Fruit fly (Drosophila melanogaster) whole organism, embryonic: Measurements from ENCODE around the gene CG13896.

ENCODE experiments used
- CG1024 ChIP-seq: fragments of 200-800 bp; sonication (Bioruptor generic); IDR thresholded peaks from 2 replicates; pipeline ENCODE4 v1.3.6; 2022; ENCODE audit warnings: missing biosample characterization, missing genetic modification characterization
- CG10267 ChIP-seq: fragments of 200-800 bp; sonication (Bioruptor generic); optimal IDR thresholded peaks from 2 replicates; lab custom pipeline; 2018; ENCODE audit warnings: missing biosample characterization, mild to moderate bottlenecking, missing genetic modification characterization, moderate library complexity
- CG12071 ChIP-seq: fragments of 200-800 bp; sonication (Bioruptor generic); optimal IDR thresholded peaks from 3 replicates; lab custom pipeline; 2018; ENCODE audit warnings: missing biosample characterization, mild to moderate bottlenecking, missing genetic modification characterization
- CG13894 ChIP-seq: fragments of 200-800 bp; sonication (Bioruptor generic); optimal IDR thresholded peaks from 3 replicates; lab custom pipeline; 2018; ENCODE audit warnings: missing biosample characterization, mild to moderate bottlenecking, missing genetic modification characterization, moderate library complexity
- CG15514 ChIP-seq: fragments of 200-800 bp; sonication (Bioruptor generic); optimal IDR thresholded peaks from 3 replicates; lab custom pipeline; 2017; ENCODE audit warnings: missing biosample characterization, missing genetic modification characterization, mild to moderate bottlenecking, moderate library complexity, missing genetic modification reagents
- CG15696 ChIP-seq: fragments of 200-800 bp; sonication (Bioruptor generic); optimal IDR thresholded peaks from 2 replicates; lab custom pipeline; 2019; ENCODE audit warnings: missing biosample characterization, mild to moderate bottlenecking, missing genetic modification characterization, moderate library complexity
- CG1603 ChIP-seq: fragments of 200-800 bp; sonication (Bioruptor generic); optimal IDR thresholded peaks from 2 replicates; lab custom pipeline; 2019; ENCODE audit warnings: missing biosample characterization, mild to moderate bottlenecking, missing genetic modification characterization, moderate library complexity
- CG17359 ChIP-seq: fragments of 200-800 bp; sonication (Bioruptor generic); optimal IDR thresholded peaks from 3 replicates; lab custom pipeline; 2018; ENCODE audit warnings: missing biosample characterization, mild to moderate bottlenecking, missing genetic modification characterization, moderate library complexity
- CG17612 ChIP-seq: fragments of 200-800 bp; sonication (Bioruptor generic); IDR thresholded peaks from 2 replicates; pipeline ENCODE4 v1.3.6; 2022; ENCODE audit warnings: missing biosample characterization, missing genetic modification characterization
- CG18599 ChIP-seq: fragments of 200-800 bp; sonication (Bioruptor generic); optimal IDR thresholded peaks from 3 replicates; lab custom pipeline; 2017; ENCODE audit warnings: missing biosample characterization, missing genetic modification characterization, mild to moderate bottlenecking, moderate library complexity, missing genetic modification reagents
- CG30431 ChIP-seq: fragments of 200-800 bp; sonication (Bioruptor generic); optimal IDR thresholded peaks from 2 replicates; lab custom pipeline; 2017; ENCODE audit warnings: missing biosample characterization, missing genetic modification characterization
- CG31441 ChIP-seq: fragments of 200-800 bp; sonication (Bioruptor generic); IDR thresholded peaks from 2 replicates; pipeline ENCODE4 v1.3.6; 2022; ENCODE audit warnings: missing biosample characterization, missing genetic modification characterization
- CG3163 ChIP-seq: fragments of 200-800 bp; sonication (Bioruptor generic); optimal IDR thresholded peaks from 3 replicates; lab custom pipeline; 2016; ENCODE audit warnings: missing biosample characterization, missing genetic modification characterization
- CG32772 ChIP-seq: fragments of 200-800 bp; sonication (Bioruptor generic); IDR thresholded peaks from 2 replicates; pipeline ENCODE4 v1.3.6; 2022; ENCODE audit warnings: missing biosample characterization, missing genetic modification characterization
- CG4360 ChIP-seq: fragments of 200-800 bp; sonication (Bioruptor generic); IDR thresholded peaks from 2 replicates; pipeline ENCODE4 v1.3.6; 2022; ENCODE audit warnings: missing biosample characterization, missing genetic modification characterization
- CG4404 ChIP-seq: fragments of 200-800 bp; sonication (Bioruptor generic); IDR thresholded peaks from 2 replicates; pipeline ENCODE4 v1.3.6; 2022; ENCODE audit warnings: missing biosample characterization, missing genetic modification characterization
- CG4617 ChIP-seq: fragments of 200-800 bp; sonication (Bioruptor generic); optimal IDR thresholded peaks from 3 replicates; lab custom pipeline; 2016; ENCODE audit warnings: missing biosample characterization, missing genetic modification characterization, borderline replicate concordance
- CG6272 ChIP-seq: fragments of 200-800 bp; sonication (Bioruptor generic); IDR thresholded peaks from 2 replicates; pipeline ENCODE4 v1.3.6; 2022; ENCODE audit warnings: missing biosample characterization, missing genetic modification characterization
- CG6791 ChIP-seq: fragments of 200-800 bp; sonication (Bioruptor generic); IDR thresholded peaks from 3 replicates; pipeline ENCODE4 v1.3.6; 2022; ENCODE audit warnings: missing biosample characterization, missing genetic modification characterization; ENCODE audit not compliant: partially characterized antibody
- CG7271 ChIP-seq: fragments of 200-800 bp; sonication (Bioruptor generic); optimal IDR thresholded peaks from 2 replicates; lab custom pipeline; 2018; ENCODE audit warnings: missing biosample characterization, mild to moderate bottlenecking, missing genetic modification characterization, moderate library complexity
- CG8290 ChIP-seq, 3 experiments: fragments of 200-800 bp; sonication (Bioruptor generic); optimal IDR thresholded peaks; 2 replicates each; lab custom pipeline; 2016 to 2019; ENCODE audit warnings: missing biosample characterization in 3 of 3, missing genetic modification characterization in 3 of 3, mild to moderate bottlenecking in 2 of 3, moderate library complexity in 1 of 3
- CG9727 ChIP-seq: fragments of 200-800 bp; sonication (Bioruptor generic); optimal IDR thresholded peaks from 3 replicates; lab custom pipeline; 2017; ENCODE audit warnings: missing biosample characterization, mild to moderate bottlenecking, missing genetic modification characterization
- CkIIα-i1 ChIP-seq: fragments of 200-800 bp; sonication (Bioruptor generic); IDR thresholded peaks from 2 replicates; pipeline ENCODE4 v1.3.6; 2022; ENCODE audit warnings: missing biosample characterization, missing genetic modification characterization
- CoRest ChIP-seq: fragments of 200-800 bp; sonication (Bioruptor generic); optimal IDR thresholded peaks from 3 replicates; lab custom pipeline; 2018; ENCODE audit warnings: missing biosample characterization, mild to moderate bottlenecking, missing genetic modification characterization, moderate library complexity
- D19A ChIP-seq: fragments of 200-800 bp; optimal IDR thresholded peaks from 3 replicates; lab custom pipeline; 2019; ENCODE audit warnings: missing biosample characterization, mild to moderate bottlenecking, missing genetic modification characterization, moderate library complexity
- Ets97D ChIP-seq: fragments of 200-800 bp; sonication (Bioruptor generic); optimal IDR thresholded peaks from 3 replicates; lab custom pipeline; 2016; ENCODE audit warnings: missing biosample characterization, missing genetic modification characterization
- HLH4C ChIP-seq: fragments of 200-800 bp; sonication (Bioruptor generic); IDR thresholded peaks from 3 replicates; pipeline ENCODE4 v1.3.6; 2022; ENCODE audit warnings: missing biosample characterization, missing genetic modification characterization; ENCODE audit not compliant: partially characterized antibody
- HLHmδ ChIP-seq: fragments of 200-800 bp; sonication (Bioruptor generic); optimal IDR thresholded peaks from 2 replicates; lab custom pipeline; 2018; ENCODE audit warnings: missing biosample characterization, mild to moderate bottlenecking, missing genetic modification characterization, moderate library complexity
- Mad ChIP-seq: fragments of 200-800 bp; sonication (Bioruptor generic); optimal IDR thresholded peaks from 2 replicates; lab custom pipeline; 2016; ENCODE audit warnings: missing biosample characterization, missing genetic modification characterization
- Mes4 ChIP-seq: fragments of 200-800 bp; sonication (Bioruptor generic); optimal IDR thresholded peaks from 2 replicates; lab custom pipeline; 2016; ENCODE audit warnings: missing biosample characterization, missing genetic modification characterization
- NC2α ChIP-seq: fragments of 200-800 bp; sonication (Bioruptor generic); optimal IDR thresholded peaks from 2 replicates; lab custom pipeline; 2016; ENCODE audit warnings: missing biosample characterization, missing genetic modification characterization
- Nf-YC ChIP-seq: fragments of 200-800 bp; optimal IDR thresholded peaks from 3 replicates; lab custom pipeline; 2019; ENCODE audit warnings: missing biosample characterization, mild to moderate bottlenecking, missing genetic modification characterization, moderate library complexity
- Optix ChIP-seq: fragments of 200-800 bp; sonication (Bioruptor generic); IDR thresholded peaks from 3 replicates; pipeline ENCODE4 v1.3.6; 2022; ENCODE audit warnings: missing biosample characterization, missing genetic modification characterization
- Scr ChIP-seq: fragments of 200-800 bp; sonication (Bioruptor generic); IDR thresholded peaks from 2 replicates; pipeline ENCODE4 v1.3.6; 2022; ENCODE audit warnings: missing biosample characterization, missing genetic modification characterization; ENCODE audit not compliant: partially characterized antibody
- ab ChIP-seq: fragments of 200-800 bp; sonication (Bioruptor generic); optimal IDR thresholded peaks from 2 replicates; lab custom pipeline; 2016; ENCODE audit warnings: missing biosample characterization, missing genetic modification characterization
- aop ChIP-seq: fragments of 200-800 bp; sonication (Bioruptor generic); IDR thresholded peaks from 2 replicates; pipeline ENCODE4 v1.3.6; 2022; ENCODE audit warnings: missing biosample characterization, missing genetic modification characterization
- chinmo ChIP-seq: fragments of 200-800 bp; sonication (Bioruptor generic); IDR thresholded peaks from 4 replicates; pipeline ENCODE4 v1.3.6; 2022; ENCODE audit warnings: missing biosample characterization, missing genetic modification characterization; ENCODE audit not compliant: partially characterized antibody
- croc ChIP-seq: fragments of 200-800 bp; sonication (Bioruptor generic); conservative IDR thresholded peaks from 3 replicates; pipeline ENCODE4 v1.3.6; 2022; ENCODE audit warnings: missing biosample characterization, missing genetic modification characterization
- crp ChIP-seq, 2 experiments: fragments of 200-800 bp; sonication (Bioruptor generic); optimal IDR thresholded peaks; 2 replicates in 1 of 2; 3 replicates in 1 of 2; lab custom pipeline; 2017; ENCODE audit warnings: missing biosample characterization in 2 of 2, missing genetic modification characterization in 2 of 2, mild to moderate bottlenecking in 1 of 2, moderate library complexity in 1 of 2
- dan ChIP-seq: fragments of 200-800 bp; sonication (Bioruptor generic); IDR thresholded peaks from 2 replicates; pipeline ENCODE4 v1.3.6; 2022; ENCODE audit warnings: missing biosample characterization, missing genetic modification characterization
- disco-r ChIP-seq: fragments of 200-800 bp; sonication (Bioruptor generic); optimal IDR thresholded peaks from 2 replicates; lab custom pipeline; 2016; ENCODE audit warnings: missing biosample characterization, missing genetic modification characterization
- fru ChIP-seq: fragments of >200 bp; optimal IDR thresholded peaks from 2 replicates; lab custom pipeline; 2017
- gro ChIP-seq: fragments of 200-800 bp; sonication (Bioruptor generic); optimal IDR thresholded peaks from 2 replicates; lab custom pipeline; 2016; ENCODE audit warnings: missing biosample characterization, missing genetic modification characterization
- lbe ChIP-seq: fragments of 200-800 bp; sonication (Bioruptor generic); optimal IDR thresholded peaks from 2 replicates; lab custom pipeline; 2016; ENCODE audit warnings: missing biosample characterization, mild to moderate bottlenecking, missing genetic modification characterization
- odd ChIP-seq: fragments of 200-800 bp; sonication (Bioruptor generic); optimal IDR thresholded peaks from 2 replicates; lab custom pipeline; 2017; ENCODE audit warnings: missing biosample characterization, mild to moderate bottlenecking, missing genetic modification characterization
- sd ChIP-seq: fragments of 200-800 bp; sonication (Bioruptor generic); optimal IDR thresholded peaks from 3 replicates; lab custom pipeline; 2018; ENCODE audit warnings: missing biosample characterization, mild to moderate bottlenecking, missing genetic modification characterization, moderate library complexity
- sens ChIP-seq: fragments of 200-800 bp; sonication (Bioruptor generic); peaks from one replicate; lab custom pipeline; 2016; ENCODE audit warnings: missing biosample characterization, missing genetic modification characterization
- sima ChIP-seq: fragments of 200-800 bp; sonication (Bioruptor generic); optimal IDR thresholded peaks from 2 replicates; lab custom pipeline; 2016; ENCODE audit warnings: missing biosample characterization, missing genetic modification characterization
- sug ChIP-seq: fragments of 200-800 bp; optimal IDR thresholded peaks from 2 replicates; lab custom pipeline; 2019; ENCODE audit warnings: missing biosample characterization, mild to moderate bottlenecking, missing genetic modification characterization, moderate library complexity
- tgo ChIP-seq: fragments of 200-800 bp; sonication (Bioruptor generic); IDR thresholded peaks from 3 replicates; pipeline ENCODE4 v1.3.6; 2022; ENCODE audit warnings: missing biosample characterization, missing genetic modification characterization
- unc-4 ChIP-seq: fragments of 200-800 bp; sonication (Bioruptor generic); IDR thresholded peaks from 2 replicates; pipeline ENCODE4 v1.3.6; 2022; ENCODE audit warnings: missing biosample characterization, missing genetic modification characterization; ENCODE audit not compliant: partially characterized antibody

Gene CG13896

dm6 chr3L:695510-695909 lies 16.1 kb downstream of the CG13896 start (continued):
- no peak for TF ChIP-seq CkIIα-i1 (GFP tag; lab: Robert Waterston, UW)
- TF ChIP-seq Optix = no peak
- TF ChIP-seq ab (GFP tag; lab: Kevin White, UChicago) = no peak
- no peak for TF ChIP-seq chinmo (GFP tag; lab: Robert Waterston, UW)
- TF ChIP-seq HLHmδ (GFP tag; lab: Kevin White, UChicago) = no peak
- no peak for TF ChIP-seq lbe (GFP tag; lab: Kevin White, UChicago)
- no peak for TF ChIP-seq sens
- TF ChIP-seq CG32772 = no peak
- no peak for TF ChIP-seq dan (GFP tag; lab: Robert Waterston, UW)
- no peak for TF ChIP-seq CG10267
- no peak for TF ChIP-seq CG6272
- no peak for TF ChIP-seq CG3163 (GFP tag; lab: Kevin White, UChicago)
- TF ChIP-seq CG12071 = no peak
- no peak for TF ChIP-seq fru (lab: Kevin White, UChicago)
- no peak for TF ChIP-seq Mes4 (GFP tag; lab: Kevin White, UChicago)
- TF ChIP-seq croc (GFP tag; lab: Robert Waterston, UW) = no peak
- no peak for TF ChIP-seq tgo (GFP tag; lab: Robert Waterston, UW)
- TF ChIP-seq CG30431 (GFP tag; lab: Kevin White, UChicago) = no peak
- no peak for TF ChIP-seq gro (GFP tag; lab: Kevin White, UChicago)
- TF ChIP-seq D19A = no peak
- TF ChIP-seq CG15696 (tag; lab: Kevin White, UChicago) = no peak
- TF ChIP-seq CG17612 = no peak
- peak; percentile 54; the same call in 1 of the 3 replicates for TF ChIP-seq CG6791
- no peak for TF ChIP-seq disco-r (GFP tag; lab: Kevin White, UChicago)
- TF ChIP-seq sima (GFP tag; lab: Kevin White, UChicago) = no peak
- TF ChIP-seq HLH4C (GFP tag; lab: Robert Waterston, UW) = no peak

DNA sequence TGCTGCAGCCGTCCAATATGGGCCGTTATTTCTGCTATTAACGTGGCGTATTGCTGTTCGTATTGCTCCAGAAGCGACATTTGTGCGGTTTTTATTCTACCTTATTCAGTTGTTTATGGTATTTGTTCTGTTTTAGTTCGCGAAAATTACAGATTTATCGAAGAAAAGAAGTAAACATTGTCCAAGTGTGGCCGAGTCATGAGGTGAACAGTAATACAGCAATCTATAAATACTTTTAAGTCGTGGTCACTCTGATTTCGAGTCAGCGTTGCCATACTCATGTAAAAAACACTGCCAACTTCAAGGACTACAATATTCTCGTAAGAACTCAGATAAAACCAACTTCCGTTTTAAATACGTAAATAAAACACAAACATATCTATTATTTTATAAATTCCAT lies 19.0 kb downstream of the CG13896 start, which contains the start of gene Vti1a:
Vti1a (minus strand) TSS at position 221 of the 400 bp plus-strand sequence.
- TF ChIP-seq CG13894 (tag; lab: Kevin White, UChicago) (peak; percentile 86), odd (GFP tag; lab: Kevin White, UChicago) (no peak), aop (GFP tag; lab: Robert Waterston, UW) (no peak), CG4617 (GFP tag; lab: Kevin White, UChicago) (peak; percentile 62), sug (tag; lab: Kevin White, UChicago) (peak; percentile 11), sd (no peak), CG10267 (peak; percentile 38), unc-4 (GFP tag; lab: Robert Waterston, UW) (0 out of 2 replicates have a peak, but pooled peaks have one; percentile 46), CG31441 (GFP tag; lab: Robert Waterston, UW) (no peak), Mad (no peak), CG4404 (GFP tag; lab: Robert Waterston, UW) (no peak), CG4360 (GFP tag; lab: Robert Waterston, UW) (0 out of 2 replicates have a peak, but pooled peaks have one; percentile 23), CG18599 (GFP tag; lab: Kevin White, UChicago) (no peak), Ets97D (peak; percentile 59), CG8290 (GFP tag; optimal IDR thresholded peaks at IDR 0.05; lab: Kevin White, UChicago) (peak; percentile 58), CG8290 (tag; optimal IDR thresholded peaks at IDR 0.05; lab: Kevin White, UChicago) (peak in 1 of 2 experiments; percentile 43), CG1024 (GFP tag; lab: Robert Waterston, UW) (no peak), crp (GFP tag; optimal IDR thresholded peaks at IDR 0.05; lab: Kevin White, UChicago) (peak in 1 of 2 experiments; percentile 62), CG17359 (peak; percentile 7), NC2α (GFP tag; lab: Kevin White, UChicago) (no peak), CoRest (tag; lab: Kevin White, UChicago) (peak; percentile 19), CG9727 (GFP tag; lab: Kevin White, UChicago) (no peak), CG15514 (GFP tag; lab: Kevin White, UChicago) (peak; percentile 78), CG7271 (no peak), Nf-YC (tag; lab: Kevin White, UChicago) (peak; percentile 12), Scr (GFP tag; lab: Robert Waterston, UW) (peak; percentile 33; the same call in 1 of the 2 replicates), CG1603 (tag; lab: Kevin White, UChicago) (peak; percentile 64)
